Fruit fly (Drosophila melanogaster) whole organism, embryonic: ENCODE results near the gene CG13996.
A peak's percentile ranks its signal among the peaks of the same experiment; 100 is the strongest.

Source experiments
- Atf-2 ChIP-seq: fragments of 200-800 bp; sonication (Bioruptor generic); optimal IDR thresholded peaks from 2 replicates; lab custom pipeline; 2016; ENCODE audit warnings: missing biosample characterization, missing genetic modification characterization
- BtbVII ChIP-seq: fragments of 200-800 bp; sonication (Bioruptor generic); optimal IDR thresholded peaks from 3 replicates; lab custom pipeline; 2017; ENCODE audit warnings: missing biosample characterization, mild to moderate bottlenecking, missing genetic modification characterization
- CG10959 ChIP-seq: fragments of 200-800 bp; sonication (Bioruptor generic); IDR thresholded peaks from 2 replicates; pipeline ENCODE4 v1.3.6; 2022; ENCODE audit warnings: missing biosample characterization, missing genetic modification characterization
- CG11560 ChIP-seq: fragments of 200-800 bp; sonication (Bioruptor generic); IDR thresholded peaks from 3 replicates; pipeline ENCODE4 v1.3.6; 2022; ENCODE audit warnings: missing biosample characterization, missing genetic modification characterization
- CG12942 ChIP-seq: fragments of 200-800 bp; sonication (Bioruptor generic); optimal IDR thresholded peaks from 3 replicates; lab custom pipeline; 2016; ENCODE audit warnings: missing biosample characterization, missing genetic modification characterization
- CG13894 ChIP-seq: fragments of 200-800 bp; sonication (Bioruptor generic); optimal IDR thresholded peaks from 3 replicates; lab custom pipeline; 2018; ENCODE audit warnings: missing biosample characterization, mild to moderate bottlenecking, missing genetic modification characterization, moderate library complexity
- CG15011 ChIP-seq: fragments of 200-800 bp; sonication (Bioruptor generic); optimal IDR thresholded peaks from 3 replicates; lab custom pipeline; 2018; ENCODE audit warnings: missing biosample characterization, mild to moderate bottlenecking, missing genetic modification characterization
- CG1529 ChIP-seq: fragments of 200-800 bp; sonication (Bioruptor generic); optimal IDR thresholded peaks from 3 replicates; lab custom pipeline; 2018; ENCODE audit warnings: missing biosample characterization, missing genetic modification characterization
- CG16779 ChIP-seq: fragments of 200-800 bp; sonication (Bioruptor generic); IDR thresholded peaks from 2 replicates; pipeline ENCODE4 v1.3.6; 2022; ENCODE audit warnings: missing biosample characterization, missing genetic modification characterization
- CG16813 ChIP-seq: fragments of 200-800 bp; sonication (Bioruptor generic); IDR thresholded peaks from 3 replicates; pipeline ENCODE4 v1.3.6; 2022; ENCODE audit warnings: missing biosample characterization, missing genetic modification characterization; ENCODE audit not compliant: partially characterized antibody
- CG2678 ChIP-seq: fragments of 200-800 bp; sonication (Bioruptor generic); optimal IDR thresholded peaks from 3 replicates; lab custom pipeline; 2019; ENCODE audit warnings: missing biosample characterization, mild to moderate bottlenecking, missing genetic modification characterization, moderate library complexity
- CG33213 ChIP-seq: fragments of 200-800 bp; sonication (Bioruptor generic); optimal IDR thresholded peaks from 3 replicates; lab custom pipeline; 2016; ENCODE audit warnings: missing biosample characterization, missing genetic modification characterization
- CG3726 ChIP-seq: fragments of 200-800 bp; sonication (Bioruptor generic); IDR thresholded peaks from 3 replicates; pipeline ENCODE4, ENCODE4 v1.3.6; 2022; ENCODE audit warnings: missing biosample characterization, missing genetic modification characterization
- CG4282 ChIP-seq: fragments of 200-800 bp; sonication (Bioruptor generic); optimal IDR thresholded peaks from 2 replicates; lab custom pipeline; 2016; ENCODE audit warnings: missing biosample characterization, missing genetic modification characterization
- CG4707 ChIP-seq: fragments of 200-800 bp; sonication (Bioruptor generic); optimal IDR thresholded peaks from 2 replicates; lab custom pipeline; 2018; ENCODE audit warnings: missing biosample characterization, mild to moderate bottlenecking, missing genetic modification characterization, moderate library complexity
- CG5245 ChIP-seq: fragments of 200-800 bp; sonication (Bioruptor generic); optimal IDR thresholded peaks from 3 replicates; lab custom pipeline; 2016; ENCODE audit warnings: missing biosample characterization, missing genetic modification characterization
- CG8359 ChIP-seq: fragments of 200-800 bp; sonication (Bioruptor generic); optimal IDR thresholded peaks from 2 replicates; lab custom pipeline; 2017; ENCODE audit warnings: missing biosample characterization, mild to moderate bottlenecking, missing genetic modification characterization, borderline replicate concordance
- CG9437 ChIP-seq: fragments of 200-800 bp; sonication (Bioruptor generic); optimal IDR thresholded peaks from 2 replicates; lab custom pipeline; 2018; ENCODE audit warnings: missing biosample characterization, mild to moderate bottlenecking, missing genetic modification characterization
- CTCF ChIP-seq: fragments of 200-800 bp; sonication (Bioruptor generic); optimal IDR thresholded peaks from 2 replicates; lab custom pipeline; 2017; ENCODE audit warnings: missing biosample characterization, mild to moderate bottlenecking, missing genetic modification characterization, moderate library complexity
- Camta ChIP-seq: fragments of 200-800 bp; sonication (Bioruptor generic); optimal IDR thresholded peaks from 2 replicates; lab custom pipeline; 2016; ENCODE audit warnings: missing biosample characterization, missing genetic modification characterization
- Dbx ChIP-seq: fragments of 200-800 bp; sonication (Bioruptor generic); IDR thresholded peaks from 3 replicates; pipeline ENCODE4 v1.3.6; 2022; ENCODE audit warnings: missing biosample characterization, missing genetic modification characterization
- Dfd ChIP-seq, 2 experiments: fragments of >200 bp; optimal IDR thresholded peaks; 2 replicates each; lab custom pipeline; 2017; ENCODE audit warnings: missing biosample characterization in 2 of 2, missing genetic modification characterization in 2 of 2
- Doc2 ChIP-seq: fragments of 200-800 bp; sonication (Bioruptor generic); IDR thresholded peaks from 2 replicates; pipeline ENCODE4 v1.3.6; 2022; ENCODE audit warnings: missing biosample characterization, missing genetic modification characterization
- Ets97D ChIP-seq: fragments of 200-800 bp; sonication (Bioruptor generic); optimal IDR thresholded peaks from 3 replicates; lab custom pipeline; 2016; ENCODE audit warnings: missing biosample characterization, missing genetic modification characterization
- HHEX ChIP-seq: fragments of 200-800 bp; sonication (Bioruptor generic); optimal IDR thresholded peaks from 3 replicates; lab custom pipeline; 2017; ENCODE audit warnings: missing biosample characterization, mild to moderate bottlenecking, missing genetic modification characterization, missing genetic modification reagents
- HLH4C ChIP-seq: fragments of 200-800 bp; sonication (Bioruptor generic); IDR thresholded peaks from 3 replicates; pipeline ENCODE4 v1.3.6; 2022; ENCODE audit warnings: missing biosample characterization, missing genetic modification characterization; ENCODE audit not compliant: partially characterized antibody
- MBD-R2 ChIP-seq: fragments of 200-800 bp; sonication (Bioruptor generic); IDR thresholded peaks from 2 replicates; pipeline ENCODE4 v1.3.6; 2022; ENCODE audit warnings: missing biosample characterization, missing genetic modification characterization
- Nf-YB ChIP-seq: fragments of 200-800 bp; sonication (Bioruptor generic); optimal IDR thresholded peaks from 3 replicates; lab custom pipeline; 2019; ENCODE audit warnings: missing biosample characterization, mild to moderate bottlenecking, missing genetic modification characterization, moderate library complexity
- Six4 ChIP-seq: fragments of 200-800 bp; sonication (Bioruptor generic); optimal IDR thresholded peaks from 2 replicates; lab custom pipeline; 2016; ENCODE audit warnings: missing biosample characterization, missing genetic modification characterization
- ase ChIP-seq: fragments of 200-800 bp; sonication (Bioruptor generic); IDR thresholded peaks from 3 replicates; pipeline ENCODE4 v1.3.6; 2022; ENCODE audit warnings: missing biosample characterization, missing genetic modification characterization
- ash1 ChIP-seq: fragments of 200-800 bp; sonication (Bioruptor generic); optimal IDR thresholded peaks from 2 replicates; lab custom pipeline; 2018; ENCODE audit warnings: missing biosample characterization, mild to moderate bottlenecking, missing genetic modification characterization
- bowl ChIP-seq: fragments of 200-800 bp; sonication (Bioruptor generic); IDR thresholded peaks from 2 replicates; pipeline ENCODE4 v1.3.6; 2022; ENCODE audit warnings: missing biosample characterization, missing genetic modification characterization
- btn ChIP-seq: fragments of 200-800 bp; sonication (Bioruptor generic); optimal IDR thresholded peaks from 2 replicates; lab custom pipeline; 2016; ENCODE audit warnings: missing biosample characterization, missing genetic modification characterization
- crc ChIP-seq: fragments of 200-800 bp; sonication (Bioruptor generic); optimal IDR thresholded peaks from 2 replicates; lab custom pipeline; 2016; ENCODE audit warnings: missing biosample characterization, missing genetic modification characterization
- dm ChIP-seq: fragments of 200-800 bp; sonication (Bioruptor generic); optimal IDR thresholded peaks from 3 replicates; lab custom pipeline; 2016; ENCODE audit warnings: missing biosample characterization, missing genetic modification characterization
- emc ChIP-seq: fragments of 200-800 bp; sonication (Bioruptor generic); optimal IDR thresholded peaks from 2 replicates; lab custom pipeline; 2016; ENCODE audit warnings: missing biosample characterization, missing genetic modification characterization
- esg ChIP-seq: fragments of 200-800 bp; sonication (Bioruptor generic); conservative IDR thresholded peaks from 2 replicates; pipeline ENCODE4 v1.3.6; 2022; ENCODE audit warnings: missing biosample characterization, missing genetic modification characterization
- fd96Cb ChIP-seq: fragments of 200-800 bp; sonication (Bioruptor generic); optimal IDR thresholded peaks from 2 replicates; lab custom pipeline; 2018; ENCODE audit warnings: missing biosample characterization, mild to moderate bottlenecking, missing genetic modification characterization, moderate library complexity
- grau ChIP-seq: fragments of 200-800 bp; optimal IDR thresholded peaks from 3 replicates; lab custom pipeline; 2019; ENCODE audit warnings: missing biosample characterization, mild to moderate bottlenecking, missing genetic modification characterization, moderate library complexity
- hth ChIP-seq: fragments of >200 bp; optimal IDR thresholded peaks from 2 replicates; lab custom pipeline; 2017; ENCODE audit warnings: inconsistent platforms
- insv ChIP-seq, 2 experiments: fragments of 200-800 bp; sonication (Bioruptor generic); optimal IDR thresholded peaks; 3 replicates each; lab custom pipeline; 2016 to 2018; ENCODE audit warnings: missing biosample characterization in 2 of 2, missing genetic modification characterization in 2 of 2
- lbe ChIP-seq: fragments of 200-800 bp; sonication (Bioruptor generic); optimal IDR thresholded peaks from 2 replicates; lab custom pipeline; 2016; ENCODE audit warnings: missing biosample characterization, mild to moderate bottlenecking, missing genetic modification characterization
- lilli ChIP-seq: fragments of 200-800 bp; sonication (Bioruptor generic); optimal IDR thresholded peaks from 3 replicates; lab custom pipeline; 2016; ENCODE audit warnings: missing biosample characterization, missing genetic modification characterization
- nerfin-1 ChIP-seq: fragments of 200-800 bp; sonication (Bioruptor generic); optimal IDR thresholded peaks from 3 replicates; lab custom pipeline; 2019; ENCODE audit warnings: missing biosample characterization, mild to moderate bottlenecking, missing genetic modification characterization, moderate library complexity
- pum ChIP-seq: fragments of 200-800 bp; sonication (Bioruptor generic); optimal IDR thresholded peaks from 2 replicates; lab custom pipeline; 2016; ENCODE audit warnings: missing biosample characterization, missing genetic modification characterization
- sd ChIP-seq: fragments of 200-800 bp; sonication (Bioruptor generic); optimal IDR thresholded peaks from 3 replicates; lab custom pipeline; 2018; ENCODE audit warnings: missing biosample characterization, mild to moderate bottlenecking, missing genetic modification characterization, moderate library complexity
- ssp ChIP-seq: fragments of 200-800 bp; sonication (Bioruptor generic); IDR thresholded peaks from 2 replicates; pipeline ENCODE4 v1.3.6; 2022; ENCODE audit warnings: missing biosample characterization, missing genetic modification characterization
- stwl ChIP-seq: fragments of 200-800 bp; sonication (Bioruptor generic); optimal IDR thresholded peaks from 3 replicates; lab custom pipeline; 2018; ENCODE audit warnings: missing biosample characterization, mild to moderate bottlenecking, missing genetic modification characterization, moderate library complexity
- tna ChIP-seq: fragments of 200-800 bp; sonication (Bioruptor generic); IDR thresholded peaks from 2 replicates; pipeline ENCODE4 v1.3.6; 2022; ENCODE audit warnings: missing biosample characterization, missing genetic modification characterization; ENCODE audit not compliant: partially characterized antibody
- vfl ChIP-seq: fragments of 200-800 bp; sonication (Bioruptor generic); optimal IDR thresholded peaks from 2 replicates; lab custom pipeline; 2016; ENCODE audit warnings: missing biosample characterization, missing genetic modification characterization
- wdn ChIP-seq: fragments of 200-800 bp; sonication (Bioruptor generic); IDR thresholded peaks from 2 replicates; pipeline ENCODE4 v1.3.6; 2022; ENCODE audit warnings: missing biosample characterization, missing genetic modification characterization

CG13996 gene

dm6 chr2L:6062382-6063082, 41.9 kb downstream of the CG13996 start, which contains the start of the genes ND-51 and CG13994 (continued):
- TF ChIP-seq ssp (GFP tag; lab: Robert Waterston, UW) = peak; percentile 94
- peak; percentile 21; the same call in 1 of the 2 replicates for TF ChIP-seq CG16779
- TF ChIP-seq CG8359 (GFP tag; lab: Kevin White, UChicago) = peak; percentile 11
- TF ChIP-seq CG1529 (GFP tag; lab: Kevin White, UChicago) = peak; percentile 48
- TF ChIP-seq lbe = no peak
- TF ChIP-seq Ets97D (GFP tag; lab: Kevin White, UChicago) = peak; percentile 93
- peak; percentile 79 for TF ChIP-seq fd96Cb
- TF ChIP-seq Dfd (GFP tag; optimal IDR thresholded peaks at IDR 0.05; lab: Kevin White, UChicago) = no peak
- peak; percentile 85 for TF ChIP-seq CG5245 (GFP tag; lab: Kevin White, UChicago)
- TF ChIP-seq pum = peak; percentile 90
- TF ChIP-seq Atf-2 (GFP tag; lab: Kevin White, UChicago) = peak; percentile 85
- peak; percentile 53 for TF ChIP-seq Nf-YB (GFP tag; lab: Kevin White, UChicago)
- TF ChIP-seq CG2678 (tag; lab: Kevin White, UChicago) = peak; percentile 83
- TF ChIP-seq CG13894 (tag; lab: Kevin White, UChicago) = peak; percentile 78
- peak; percentile 71 for TF ChIP-seq crc (GFP tag; lab: Kevin White, UChicago)
- no peak for TF ChIP-seq tna (GFP tag; lab: Robert Waterston, UW)
- TF ChIP-seq ash1 = no peak
- TF ChIP-seq emc (GFP tag; lab: Kevin White, UChicago) = peak; percentile 60
- peak; percentile 55 for TF ChIP-seq BtbVII
- TF ChIP-seq grau (tag; lab: Kevin White, UChicago) = peak; percentile 84
- peak; percentile 76 for TF ChIP-seq CG12942
- TF ChIP-seq bowl (GFP tag; lab: Robert Waterston, UW) = peak; percentile 63; the same call in 1 of the 2 replicates
- TF ChIP-seq CG4282 (GFP tag; lab: Kevin White, UChicago) = peak; percentile 40
- TF ChIP-seq Dbx (GFP tag; lab: Robert Waterston, UW) = peak; percentile 87
- peak; percentile 59 for TF ChIP-seq CG10959 (GFP tag; lab: Robert Waterston, UW)
- TF ChIP-seq insv (GFP tag; optimal IDR thresholded peaks at IDR 0.05; lab: Kevin White, UChicago) = peak in 1 of 2 experiments; percentile 68
- TF ChIP-seq sd (tag; lab: Kevin White, UChicago) = no peak
- TF ChIP-seq HHEX (GFP tag; lab: Kevin White, UChicago) = peak; percentile 68
- no peak for TF ChIP-seq CG3726
- peak; percentile 94 for TF ChIP-seq stwl (tag; lab: Kevin White, UChicago)
- peak; percentile 86 for TF ChIP-seq MBD-R2 (GFP tag; lab: Robert Waterston, UW)
- TF ChIP-seq dm (GFP tag; lab: Kevin White, UChicago) = peak; percentile 70
- no peak for TF ChIP-seq CG16813 (GFP tag; lab: Robert Waterston, UW)
- peak; percentile 80 for TF ChIP-seq ase
- TF ChIP-seq Doc2 (GFP tag; lab: Robert Waterston, UW) = no peak
- no peak for TF ChIP-seq CG4707
- TF ChIP-seq nerfin-1 (tag; lab: Kevin White, UChicago) = peak; percentile 71
- peak; percentile 73 for TF ChIP-seq esg (GFP tag; lab: Robert Waterston, UW)
- peak; percentile 74 for TF ChIP-seq wdn (GFP tag; lab: Robert Waterston, UW)
- TF ChIP-seq btn (GFP tag; lab: Kevin White, UChicago) = peak; percentile 58
- TF ChIP-seq HLH4C (GFP tag; lab: Robert Waterston, UW) = no peak
- TF ChIP-seq vfl (GFP tag; lab: Kevin White, UChicago) = peak; percentile 69
- TF ChIP-seq Camta = peak; percentile 88
- no peak for TF ChIP-seq CG15011 (GFP tag; lab: Kevin White, UChicago)
- TF ChIP-seq CG9437 (GFP tag; lab: Kevin White, UChicago) = peak; percentile 55
- TF ChIP-seq hth (lab: Kevin White, UChicago) = no peak
- peak; percentile 59; the same call in 2 of the 3 replicates for TF ChIP-seq CG11560 (tag; lab: Robert Waterston, UW)
- TF ChIP-seq CG33213 (GFP tag; lab: Kevin White, UChicago) = peak; percentile 77
- no peak for TF ChIP-seq CTCF (GFP tag; lab: Kevin White, UChicago)
- peak; percentile 93 for TF ChIP-seq lilli (GFP tag; lab: Kevin White, UChicago)
- peak; percentile 78 for TF ChIP-seq Six4 (GFP tag; lab: Kevin White, UChicago)
